Worm (Caenorhabditis elegans): Measurements from ENCODE around the gene Y53G8AL.1.

DNA sequence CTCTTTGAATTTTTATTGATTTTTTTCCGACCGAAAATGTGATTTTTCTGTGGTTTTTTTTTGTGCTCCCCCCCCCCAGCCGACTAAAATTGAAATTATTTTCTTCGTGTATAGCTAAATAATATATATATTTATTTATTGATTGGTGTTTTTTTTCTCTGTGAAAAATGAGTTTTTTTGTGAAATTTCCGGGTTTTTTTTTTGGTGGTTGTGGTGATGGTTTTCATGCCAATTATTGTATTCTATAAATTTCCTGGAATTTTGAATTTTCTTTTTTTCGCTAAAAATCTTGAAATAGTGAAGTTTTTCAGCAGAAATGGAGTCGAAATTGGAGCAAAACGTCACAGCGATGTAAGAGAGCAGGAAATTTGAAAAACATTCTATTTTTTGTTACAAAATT lies 49.5 kb upstream of the Y53G8AL.1 start, which contains the start of gene lmtr-5:
- no peak for TF ChIP-seq nhr-28 (tag; optimal IDR thresholded peaks at IDR 0.05)
- TF ChIP-seq nhr-10 (tag; optimal IDR thresholded peaks at IDR 0.05), result no peak
- TF ChIP-seq lin-13 (GFP tag; optimal IDR thresholded peaks at IDR 0.05), result no peak
- no peak for TF ChIP-seq egl-27 (tag; optimal IDR thresholded peaks at IDR 0.05)
- no peak for TF ChIP-seq nhr-77 (tag; optimal IDR thresholded peaks at IDR 0.05)
- no peak for TF ChIP-seq nhr-25 (tag; optimal IDR thresholded peaks at IDR 0.05; ENCODE audit: borderline replicate concordance, insufficient read depth)
- no peak for TF ChIP-seq ztf-11 (tag; optimal IDR thresholded peaks at IDR 0.05)
- TF ChIP-seq mdl-1 (tag; optimal IDR thresholded peaks at IDR 0.05), result no peak

All from whole organism, L4 larva.